Fruit fly (Drosophila melanogaster): ENCODE results near the gene C3G.

C3G gene

DNA sequence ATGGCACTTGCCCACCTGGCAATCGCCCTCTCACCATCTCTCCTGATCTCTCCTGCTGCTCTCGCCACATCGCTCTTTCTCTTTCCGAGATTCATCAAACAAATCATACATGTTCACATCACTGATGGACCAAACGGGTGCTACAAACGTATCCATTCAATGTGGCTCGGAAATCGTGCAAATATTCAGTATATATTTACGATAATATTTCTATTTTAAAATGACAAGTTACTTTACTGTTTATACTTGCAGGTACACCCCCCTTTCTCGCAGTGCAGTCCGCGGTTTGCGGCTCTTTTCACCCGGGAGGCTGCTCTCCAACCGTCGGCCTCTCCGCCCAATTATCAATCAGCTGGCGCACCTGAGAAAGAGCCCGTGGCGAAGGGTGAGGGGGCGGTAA lies 11.9 kb downstream of the C3G start (continued):
- TF ChIP-seq CG42726 (GFP tag; IDR thresholded peaks at IDR 0.05; ENCODE audit: partially characterized antibody) (no peak), gem (tag; optimal IDR thresholded peaks at IDR 0.05) (no peak), cwo (GFP tag; optimal IDR thresholded peaks at IDR 0.05) (peak; percentile 4), D19B (GFP tag; optimal IDR thresholded peaks at IDR 0.05) (no peak), CG11723 (GFP tag; optimal IDR thresholded peaks at IDR 0.05) (no peak), mld (GFP tag; IDR thresholded peaks at IDR 0.05; ENCODE audit: partially characterized antibody) (no peak), inv (GFP tag; IDR thresholded peaks at IDR 0.05; ENCODE audit: partially characterized antibody) (no peak), aop (GFP tag; IDR thresholded peaks at IDR 0.05) (no peak), corto (GFP tag; optimal IDR thresholded peaks at IDR 0.05) (no peak), Kr (GFP tag; optimal IDR thresholded peaks at IDR 0.05) (no peak), eyg (GFP tag; optimal IDR thresholded peaks at IDR 0.05) (no peak), kah (GFP tag; optimal IDR thresholded peaks at IDR 0.05) (no peak), dpn (GFP tag; optimal IDR thresholded peaks at IDR 0.05) (no peak), Rfx (GFP tag; IDR thresholded peaks at IDR 0.05) (peak; percentile 51; the same call in 1 of the 2 replicates), CG9797 (GFP tag; optimal IDR thresholded peaks at IDR 0.05) (no peak), CG6254 (GFP tag; optimal IDR thresholded peaks at IDR 0.05) (no peak), usp (GFP tag; optimal IDR thresholded peaks at IDR 0.05) (no peak), Usf (GFP tag; optimal IDR thresholded peaks at IDR 0.05) (no peak), cg (GFP tag; optimal IDR thresholded peaks at IDR 0.05) (no peak), CG9727 (GFP tag; optimal IDR thresholded peaks at IDR 0.05) (no peak), CG6654 (GFP tag; optimal IDR thresholded peaks at IDR 0.05) (no peak), grau (tag; optimal IDR thresholded peaks at IDR 0.05) (peak; percentile 23), CG7786 (GFP tag; optimal IDR thresholded peaks at IDR 0.05) (no peak), CG4617 (GFP tag; optimal IDR thresholded peaks at IDR 0.05; ENCODE audit: borderline replicate concordance) (no peak), CG12219 (GFP tag; optimal IDR thresholded peaks at IDR 0.05) (no peak), MESR4 (GFP tag; optimal IDR thresholded peaks at IDR 0.05) (no peak), HLH4C (GFP tag; IDR thresholded peaks at IDR 0.05; ENCODE audit: partially characterized antibody) (0 out of 3 replicates have a peak, but pooled peaks have one; percentile 19), fru (optimal IDR thresholded peaks at IDR 0.05) (no peak), Side (GFP tag; optimal IDR thresholded peaks at IDR 0.05) (no peak), CG6765 (GFP tag; optimal IDR thresholded peaks at IDR 0.05) (no peak), CG16863 (GFP tag; optimal IDR thresholded peaks at IDR 0.05) (no peak), Trl (optimal IDR thresholded peaks at IDR 0.05) (peak; percentile 9 to 59), Trl (GFP tag; optimal IDR thresholded peaks at IDR 0.05) (no peak), sim (GFP tag; IDR thresholded peaks at IDR 0.05) (peak; percentile 9; the same call in 1 of the 2 replicates), Dip3 (GFP tag; optimal IDR thresholded peaks at IDR 0.05) (no peak), CG31441 (GFP tag; IDR thresholded peaks at IDR 0.05) (no peak), toy (GFP tag; IDR thresholded peaks at IDR 0.05) (no peak), CG2116 (GFP tag; optimal IDR thresholded peaks at IDR 0.05) (no peak), CG12391 (tag; optimal IDR thresholded peaks at IDR 0.05) (no peak), cato (GFP tag; optimal IDR thresholded peaks at IDR 0.05; ENCODE audit: borderline replicate concordance) (no peak), YL-1 (GFP tag; optimal IDR thresholded peaks at IDR 0.05) (no peak), CG6683 (GFP tag; optimal IDR thresholded peaks at IDR 0.05) (no peak), CG9215 (GFP tag; IDR thresholded peaks at IDR 0.05) (no peak), CG7357 (GFP tag; IDR thresholded peaks at IDR 0.05) (no peak), zfh2 (GFP tag; optimal IDR thresholded peaks at IDR 0.05) (no peak), CG5953 (GFP tag; IDR thresholded peaks at IDR 0.05) (peak; percentile 45), nerfin-1 (tag; optimal IDR thresholded peaks at IDR 0.05) (no peak), Dref (GFP tag; IDR thresholded peaks at IDR 0.05) (no peak), HLH3B (GFP tag; IDR thresholded peaks at IDR 0.05) (no peak), ttk (GFP tag; IDR thresholded peaks at IDR 0.05) (peak; percentile 38; the same call in 1 of the 2 replicates), gt (GFP tag; IDR thresholded peaks at IDR 0.05) (no peak), CG14441 (GFP tag; IDR thresholded peaks at IDR 0.05) (no peak)

Data from whole organism, embryonic.